Worm (Caenorhabditis elegans): ENCODE results near the gene sysm-1.

DNA sequence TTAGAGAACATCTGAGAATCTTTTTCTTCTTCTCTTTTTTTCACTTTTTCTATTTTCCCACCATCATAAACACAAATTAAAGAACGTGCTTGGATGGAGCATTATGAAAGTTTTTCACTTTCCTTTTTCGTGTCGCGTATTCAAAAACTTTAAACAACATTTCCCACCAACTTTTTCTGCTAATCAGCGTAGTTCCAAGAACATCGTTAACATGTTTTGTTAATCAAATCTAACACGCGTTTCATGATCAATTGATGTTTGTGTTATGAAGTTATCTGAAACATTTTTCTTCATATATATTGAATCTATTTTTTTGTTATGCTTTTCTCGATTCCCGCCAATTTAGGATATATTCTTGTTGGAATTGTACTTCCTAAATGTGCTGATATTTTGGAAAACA, 32.7 kb upstream of the sysm-1 start:
- TF ChIP-seq ceh-27 (GFP tag; optimal IDR thresholded peaks at IDR 0.05) (no peak), egl-18 (GFP tag; IDR thresholded peaks at IDR 0.05) (no peak), nfya-1 (tag; optimal IDR thresholded peaks at IDR 0.05; ENCODE audit: borderline replicate concordance, insufficient read depth) (no peak), F49E8.2 (tag; optimal IDR thresholded peaks at IDR 0.05; ENCODE audit: insufficient read depth) (no peak), attf-5 (GFP tag; optimal IDR thresholded peaks at IDR 0.05) (no peak), ccch-3 (GFP tag; optimal IDR thresholded peaks at IDR 0.05) (no peak)
